Worm (Caenorhabditis elegans): ENCODE measurements around the gene Y44F5A.1.

Gene Y44F5A.1

ce11 chrIII:4281955-4282618, 34.6 kb upstream of the Y44F5A.1 start (continued):
- TF ChIP-seq ces-1 (GFP tag; optimal IDR thresholded peaks at IDR 0.05) (peak; percentile 14), ceh-44 (GFP tag; IDR thresholded peaks at IDR 0.05) (0 out of 2 replicates have a peak, but pooled peaks have one; percentile 5), unc-39 (tag; optimal IDR thresholded peaks at IDR 0.05) (no peak), ztf-7 (tag; optimal IDR thresholded peaks at IDR 0.05) (peak; percentile 69), pqm-1 (tag; optimal IDR thresholded peaks at IDR 0.05) (no peak), F10B5.3 (tag; optimal IDR thresholded peaks at IDR 0.05) (peak; percentile 91), sdz-12 (GFP tag; optimal IDR thresholded peaks at IDR 0.05) (no peak), ceh-82 (tag; optimal IDR thresholded peaks at IDR 0.05) (no peak), hlh-30 (tag; optimal IDR thresholded peaks at IDR 0.05; ENCODE audit: insufficient read depth) (peak; percentile 98), snpc-4 (tag; optimal IDR thresholded peaks at IDR 0.05) (peak; percentile 56), dmd-9 (GFP tag; IDR thresholded peaks at IDR 0.05) (peak; percentile 75; the same call in 1 of the 2 replicates), R02D3.7 (tag; optimal IDR thresholded peaks at IDR 0.05) (no peak), lin-15B (tag; optimal IDR thresholded peaks at IDR 0.05) (peak; percentile 25), F26F4.8 (GFP tag; conservative IDR thresholded peaks at IDR 0.05) (no peak), cey-2 (tag; optimal IDR thresholded peaks at IDR 0.05; ENCODE audit: borderline replicate concordance, insufficient read depth) (peak; percentile 82), dve-1 (tag; optimal IDR thresholded peaks at IDR 0.05; ENCODE audit: insufficient read depth) (peak; percentile 99), snpc-1.2 (GFP tag; IDR thresholded peaks at IDR 0.05) (no peak; the same call in 1 of the 2 replicates), egl-27 (tag; optimal IDR thresholded peaks at IDR 0.05) (no peak), attf-4 (tag; optimal IDR thresholded peaks at IDR 0.05) (peak; percentile 54), lin-13 (GFP tag; optimal IDR thresholded peaks at IDR 0.05) (peak; percentile 90), ctbp-1 (GFP tag; IDR thresholded peaks at IDR 0.05) (peak; percentile 98), nhr-102 (tag; optimal IDR thresholded peaks at IDR 0.05) (peak; percentile 98), unc-130 (GFP tag; optimal IDR thresholded peaks at IDR 0.05) (peak; percentile 25), lin-38 (GFP tag; IDR thresholded peaks at IDR 0.05) (peak; percentile 85), ZK337.2 (GFP tag; IDR thresholded peaks at IDR 0.05) (peak; percentile 38; the same call in 1 of the 2 replicates)

ce11 chrIII:4280215-4281173, 33.0 kb upstream of the Y44F5A.1 start, which contains the start of gene sup-26:
TSS of gene sup-26 (minus strand) at chrIII:4280224.
- TF ChIP-seq hif-1 (tag; optimal IDR thresholded peaks at IDR 0.05) (no peak), fkh-10 (GFP tag; optimal IDR thresholded peaks at IDR 0.05) (no peak), ctbp-1 (GFP tag; IDR thresholded peaks at IDR 0.05) (no peak), ZK546.5 (tag; optimal IDR thresholded peaks at IDR 0.05) (no peak), zag-1 (tag; optimal IDR thresholded peaks at IDR 0.05) (no peak), zfp-2 (tag; optimal IDR thresholded peaks at IDR 0.05) (no peak), saeg-2 (GFP tag; IDR thresholded peaks at IDR 0.05) (no peak), ces-1 (GFP tag; optimal IDR thresholded peaks at IDR 0.05) (no peak), madf-9 (GFP tag; conservative IDR thresholded peaks at IDR 0.05) (no peak), dmd-8 (GFP tag; IDR thresholded peaks at IDR 0.05) (no peak), daf-8 (GFP tag; IDR thresholded peaks at IDR 0.05) (no peak), cey-2 (tag; optimal IDR thresholded peaks at IDR 0.05; ENCODE audit: borderline replicate concordance, insufficient read depth) (no peak), R02D3.7 (tag; optimal IDR thresholded peaks at IDR 0.05) (no peak), mdt-29 (GFP tag; IDR thresholded peaks at IDR 0.05) (no peak), gei-8 (GFP tag; optimal IDR thresholded peaks at IDR 0.05) (no peak), tag-97 (GFP tag; IDR thresholded peaks at IDR 0.05) (no peak), dmd-9 (GFP tag; IDR thresholded peaks at IDR 0.05) (no peak), daf-19 (GFP tag; conservative IDR thresholded peaks at IDR 0.05) (no peak), zip-11 (GFP tag; IDR thresholded peaks at IDR 0.05) (no peak), ceh-32 (tag; optimal IDR thresholded peaks at IDR 0.05; ENCODE audit: poor library complexity) (no peak), lin-38 (GFP tag; IDR thresholded peaks at IDR 0.05) (no peak), lin-1 (GFP tag; IDR thresholded peaks at IDR 0.05) (no peak), snpc-4 (tag; optimal IDR thresholded peaks at IDR 0.05) (no peak), hlh-11 (tag; optimal IDR thresholded peaks at IDR 0.05) (peak; percentile 41), unc-130 (GFP tag; optimal IDR thresholded peaks at IDR 0.05) (no peak), dpl-1 (GFP tag; optimal IDR thresholded peaks at IDR 0.05) (no peak), ceh-20 (GFP tag; IDR thresholded peaks at IDR 0.05) (no peak), T26A8.4 (GFP tag; IDR thresholded peaks at IDR 0.05) (no peak), aha-1 (tag) (peak; percentile 90)

Measured in whole organism, L4 larva.